Fruit fly (Drosophila melanogaster) whole organism, embryonic: ENCODE data around the gene Pi3K68D.
A peak's percentile ranks its signal among the peaks of the same experiment; 100 is the strongest.

Source experiments
- Asciz ChIP-seq: fragments of 200-800 bp; sonication (Bioruptor generic); optimal IDR thresholded peaks from 2 replicates; lab custom pipeline; 2017; ENCODE audit warnings: missing biosample characterization, mild to moderate bottlenecking, missing genetic modification characterization, missing genetic modification reagents
- Bgb ChIP-seq: fragments of 200-800 bp; sonication (Bioruptor generic); IDR thresholded peaks from 2 replicates; pipeline ENCODE4 v1.3.6; 2022; ENCODE audit warnings: missing biosample characterization, missing genetic modification characterization; ENCODE audit not compliant: partially characterized antibody
- C15 ChIP-seq: fragments of 200-800 bp; sonication (Bioruptor generic); IDR thresholded peaks from 3 replicates; pipeline ENCODE4 v1.3.6; 2022; ENCODE audit warnings: missing biosample characterization, missing genetic modification characterization
- CG12155 ChIP-seq: fragments of 200-800 bp; sonication (Bioruptor generic); optimal IDR thresholded peaks from 3 replicates; lab custom pipeline; 2016; ENCODE audit warnings: missing biosample characterization, missing genetic modification characterization
- CG12659 ChIP-seq: fragments of 200-800 bp; sonication (Bioruptor generic); optimal IDR thresholded peaks from 3 replicates; lab custom pipeline; 2017; ENCODE audit warnings: mild to moderate bottlenecking, missing biosample characterization, missing genetic modification reagents, missing genetic modification characterization
- CG13287 ChIP-seq: fragments of 200-800 bp; sonication (Bioruptor generic); IDR thresholded peaks from 2 replicates; pipeline ENCODE4 v1.3.6; 2022; ENCODE audit warnings: missing biosample characterization, missing genetic modification characterization; ENCODE audit not compliant: partially characterized antibody
- CG13296 ChIP-seq: fragments of 200-800 bp; sonication (Bioruptor generic); optimal IDR thresholded peaks from 3 replicates; lab custom pipeline; 2018; ENCODE audit warnings: missing biosample characterization, mild to moderate bottlenecking, missing genetic modification characterization
- CG13894 ChIP-seq: fragments of 200-800 bp; sonication (Bioruptor generic); optimal IDR thresholded peaks from 3 replicates; lab custom pipeline; 2018; ENCODE audit warnings: missing biosample characterization, mild to moderate bottlenecking, missing genetic modification characterization, moderate library complexity
- CG15269 ChIP-seq: fragments of 200-800 bp; sonication (Bioruptor generic); optimal IDR thresholded peaks from 2 replicates; lab custom pipeline; 2018; ENCODE audit warnings: missing biosample characterization, mild to moderate bottlenecking, missing genetic modification characterization, moderate library complexity
- CG15601 ChIP-seq: fragments of 200-800 bp; sonication (Bioruptor generic); optimal IDR thresholded peaks from 3 replicates; lab custom pipeline; 2019; ENCODE audit warnings: missing biosample characterization, mild to moderate bottlenecking, missing genetic modification characterization, moderate library complexity
- CG16863 ChIP-seq: fragments of 200-800 bp; sonication (Bioruptor generic); optimal IDR thresholded peaks from 3 replicates; lab custom pipeline; 2016; ENCODE audit warnings: missing biosample characterization, missing genetic modification characterization
- CG17361 ChIP-seq: fragments of 200-800 bp; sonication (Bioruptor generic); IDR thresholded peaks from 3 replicates; pipeline ENCODE4 v1.3.6; 2022; ENCODE audit warnings: missing biosample characterization, missing genetic modification characterization
- CG18599 ChIP-seq: fragments of 200-800 bp; sonication (Bioruptor generic); optimal IDR thresholded peaks from 3 replicates; lab custom pipeline; 2017; ENCODE audit warnings: missing biosample characterization, missing genetic modification characterization, mild to moderate bottlenecking, moderate library complexity, missing genetic modification reagents
- CG2199 ChIP-seq: fragments of 200-800 bp; sonication (Bioruptor generic); IDR thresholded peaks from 3 replicates; pipeline ENCODE4 v1.3.6; 2022; ENCODE audit warnings: missing biosample characterization, missing genetic modification characterization
- CG30431 ChIP-seq: fragments of 200-800 bp; sonication (Bioruptor generic); optimal IDR thresholded peaks from 2 replicates; lab custom pipeline; 2017; ENCODE audit warnings: missing biosample characterization, missing genetic modification characterization
- CG31224 ChIP-seq: fragments of 200-800 bp; sonication (Bioruptor generic); IDR thresholded peaks from 2 replicates; pipeline ENCODE4 v1.3.6; 2022; ENCODE audit warnings: missing biosample characterization, missing genetic modification characterization
- CG3281 ChIP-seq: fragments of 200-800 bp; sonication (Bioruptor generic); optimal IDR thresholded peaks from 3 replicates; lab custom pipeline; 2017; ENCODE audit warnings: missing biosample characterization, mild to moderate bottlenecking, missing genetic modification characterization
- CG6689 ChIP-seq: fragments of 200-800 bp; sonication (Bioruptor generic); IDR thresholded peaks from 2 replicates; pipeline ENCODE4 v1.3.6; 2022; ENCODE audit warnings: missing biosample characterization, missing genetic modification characterization
- D ChIP-seq, 2 experiments: fragments of 200-800 bp in 1 of 2; fragments of >200 bp in 1 of 2; sonication (Bioruptor generic) in 1 of 2; optimal IDR thresholded peaks; 2 replicates in 1 of 2; 3 replicates in 1 of 2; lab custom pipeline; 2017; ENCODE audit warnings: mild to moderate bottlenecking in 1 of 2, missing biosample characterization in 1 of 2, missing genetic modification characterization in 1 of 2, missing genetic modification reagents in 1 of 2
- E2f1 ChIP-seq: fragments of 200-800 bp; sonication (Bioruptor generic); IDR thresholded peaks from 2 replicates; pipeline ENCODE4 v1.3.6; 2022; ENCODE audit warnings: missing biosample characterization, missing genetic modification characterization
- Fer2 ChIP-seq: fragments of 200-800 bp; sonication (Bioruptor generic); optimal IDR thresholded peaks from 2 replicates; lab custom pipeline; 2018; ENCODE audit warnings: missing biosample characterization, mild to moderate bottlenecking, missing genetic modification characterization, moderate library complexity
- Hr51 ChIP-seq, 2 experiments: fragments of 200-800 bp; sonication (Bioruptor generic); optimal IDR thresholded peaks; 2 replicates in 1 of 2; 3 replicates in 1 of 2; lab custom pipeline; 2016 to 2018; ENCODE audit warnings: missing biosample characterization in 2 of 2, missing genetic modification characterization in 2 of 2, mild to moderate bottlenecking in 1 of 2, moderate library complexity in 1 of 2
- MBD-R2 ChIP-seq: fragments of 200-800 bp; sonication (Bioruptor generic); IDR thresholded peaks from 2 replicates; pipeline ENCODE4 v1.3.6; 2022; ENCODE audit warnings: missing biosample characterization, missing genetic modification characterization
- Med ChIP-seq: fragments of 200-800 bp; sonication (Bioruptor generic); peaks from one replicate; lab custom pipeline; 2016; ENCODE audit warnings: missing biosample characterization, missing genetic modification characterization, mild to moderate bottlenecking, inconsistent platforms, moderate library complexity
- Mes4 ChIP-seq: fragments of 200-800 bp; sonication (Bioruptor generic); optimal IDR thresholded peaks from 2 replicates; lab custom pipeline; 2016; ENCODE audit warnings: missing biosample characterization, missing genetic modification characterization
- Myb ChIP-seq: fragments of 200-800 bp; sonication (Bioruptor generic); optimal IDR thresholded peaks from 2 replicates; lab custom pipeline; 2016; ENCODE audit warnings: missing biosample characterization, missing genetic modification characterization
- NFAT ChIP-seq: fragments of 200-800 bp; sonication (Bioruptor generic); IDR thresholded peaks from 2 replicates; pipeline ENCODE4 v1.3.6; 2022; ENCODE audit warnings: missing biosample characterization, missing genetic modification characterization
- Opbp ChIP-seq: fragments of 200-800 bp; sonication (Bioruptor generic); IDR thresholded peaks from 3 replicates; pipeline ENCODE4 v1.3.6; 2022; ENCODE audit warnings: missing biosample characterization, missing genetic modification characterization; ENCODE audit not compliant: partially characterized antibody
- PHDP ChIP-seq: fragments of 200-800 bp; sonication (Bioruptor generic); optimal IDR thresholded peaks from 3 replicates; lab custom pipeline; 2018; ENCODE audit warnings: missing biosample characterization, mild to moderate bottlenecking, missing genetic modification characterization, moderate library complexity
- Spps ChIP-seq: fragments of 200-800 bp; sonication (Bioruptor generic); optimal IDR thresholded peaks from 2 replicates; lab custom pipeline; 2018; ENCODE audit warnings: missing biosample characterization, mild to moderate bottlenecking, missing genetic modification characterization
- Trl ChIP-seq, 3 experiments: fragments of >200 bp in 2 of 3; fragments of 200-800 bp in 1 of 3; sonication (Bioruptor generic) in 1 of 3; optimal IDR thresholded peaks; 2 replicates in 1 of 3; 3 replicates in 2 of 3; lab custom pipeline; 2016 to 2017; ENCODE audit warnings: missing biosample characterization in 1 of 3, missing genetic modification characterization in 1 of 3
- ap ChIP-seq: fragments of 200-800 bp; sonication (Bioruptor generic); IDR thresholded peaks from 2 replicates; pipeline ENCODE4 v1.3.6; 2022; ENCODE audit warnings: missing biosample characterization, missing genetic modification characterization
- cg ChIP-seq: fragments of 200-800 bp; sonication (Bioruptor generic); optimal IDR thresholded peaks from 3 replicates; lab custom pipeline; 2019; ENCODE audit warnings: missing biosample characterization, mild to moderate bottlenecking, missing genetic modification characterization, moderate library complexity
- chif ChIP-seq, 2 experiments: fragments of 200-800 bp; sonication (Bioruptor generic); optimal IDR thresholded peaks; 3 replicates each; lab custom pipeline; 2016; ENCODE audit warnings: missing biosample characterization in 2 of 2, missing genetic modification characterization in 2 of 2
- chinmo ChIP-seq: fragments of 200-800 bp; sonication (Bioruptor generic); IDR thresholded peaks from 4 replicates; pipeline ENCODE4 v1.3.6; 2022; ENCODE audit warnings: missing biosample characterization, missing genetic modification characterization; ENCODE audit not compliant: partially characterized antibody
- ci ChIP-seq: fragments of 200-800 bp; sonication (Bioruptor generic); IDR thresholded peaks from 3 replicates; pipeline ENCODE4 v1.3.6; 2022; ENCODE audit warnings: missing biosample characterization, missing genetic modification characterization
- crc ChIP-seq: fragments of 200-800 bp; sonication (Bioruptor generic); optimal IDR thresholded peaks from 2 replicates; lab custom pipeline; 2016; ENCODE audit warnings: missing biosample characterization, missing genetic modification characterization
- crol ChIP-seq: fragments of 200-800 bp; sonication (Bioruptor generic); IDR thresholded peaks from 2 replicates; pipeline ENCODE4 v1.3.6; 2022; ENCODE audit warnings: missing biosample characterization, missing genetic modification characterization
- disco-r ChIP-seq: fragments of 200-800 bp; sonication (Bioruptor generic); optimal IDR thresholded peaks from 2 replicates; lab custom pipeline; 2016; ENCODE audit warnings: missing biosample characterization, missing genetic modification characterization
- fru ChIP-seq: fragments of >200 bp; optimal IDR thresholded peaks from 2 replicates; lab custom pipeline; 2017
- gsb-n ChIP-seq: fragments of 200-800 bp; sonication (Bioruptor generic); optimal IDR thresholded peaks from 3 replicates; lab custom pipeline; 2018; ENCODE audit warnings: missing biosample characterization, mild to moderate bottlenecking, missing genetic modification characterization
- insv ChIP-seq, 2 experiments: fragments of 200-800 bp; sonication (Bioruptor generic); optimal IDR thresholded peaks; 3 replicates each; lab custom pipeline; 2016 to 2018; ENCODE audit warnings: missing biosample characterization in 2 of 2, missing genetic modification characterization in 2 of 2
- knrl ChIP-seq: fragments of 200-800 bp; sonication (Bioruptor generic); IDR thresholded peaks from 3 replicates; pipeline ENCODE4 v1.3.6; 2022; ENCODE audit warnings: missing biosample characterization, missing genetic modification characterization; ENCODE audit not compliant: partially characterized antibody
- pnt ChIP-seq: fragments of 200-800 bp; sonication (Bioruptor generic); optimal IDR thresholded peaks from 3 replicates; lab custom pipeline; 2016; ENCODE audit warnings: missing biosample characterization, missing genetic modification characterization
- row ChIP-seq: fragments of 200-800 bp; sonication (Bioruptor generic); IDR thresholded peaks from 3 replicates; pipeline ENCODE4 v1.3.6; 2022; ENCODE audit warnings: missing biosample characterization, missing genetic modification characterization
- seq ChIP-seq: fragments of 200-800 bp; sonication (Bioruptor generic); IDR thresholded peaks from 2 replicates; pipeline ENCODE4 v1.3.6; 2022; ENCODE audit warnings: missing biosample characterization, missing genetic modification characterization
- sna ChIP-seq: fragments of 200-800 bp; sonication (Bioruptor generic); IDR thresholded peaks from 2 replicates; pipeline ENCODE4 v1.3.6; 2022; ENCODE audit warnings: missing biosample characterization, missing genetic modification characterization; ENCODE audit not compliant: partially characterized antibody
- twi ChIP-seq: fragments of 200-800 bp; optimal IDR thresholded peaks from 2 replicates; lab custom pipeline; 2019; ENCODE audit warnings: missing biosample characterization, mild to moderate bottlenecking, missing genetic modification characterization, moderate library complexity

Pi3K68D gene

dm6 chr3L:11765695-11766232 lies 24.0 kb downstream of the Pi3K68D start, which contains the start of gene loaf (continued):
- TF ChIP-seq NFAT (no peak), insv (GFP tag; optimal IDR thresholded peaks at IDR 0.05; lab: Kevin White, UChicago) (no peak), disco-r (no peak), CG6689 (GFP tag; lab: Robert Waterston, UW) (0 out of 2 replicates have a peak, but pooled peaks have one; percentile 8), pnt (GFP tag; lab: Kevin White, UChicago) (no peak), CG13296 (GFP tag; lab: Kevin White, UChicago) (no peak), Trl (optimal IDR thresholded peaks at IDR 0.05; lab: Kevin White, UChicago) (no peak), Trl (GFP tag; optimal IDR thresholded peaks at IDR 0.05; lab: Kevin White, UChicago) (no peak), MBD-R2 (0 out of 2 replicates have a peak, but pooled peaks have one; percentile 20), CG12155 (GFP tag; lab: Kevin White, UChicago) (peak; percentile 97), Med (GFP tag; lab: Kevin White, UChicago) (peak; percentile 68), Opbp (GFP tag; lab: Robert Waterston, UW) (0 out of 3 replicates have a peak, but pooled peaks have one; percentile 28), row (GFP tag; lab: Robert Waterston, UW) (0 out of 3 replicates have a peak, but pooled peaks have one; percentile 9), ap (GFP tag; lab: Robert Waterston, UW) (no peak), knrl (GFP tag; lab: Robert Waterston, UW) (no peak; the same call in 2 of the 3 replicates), fru (lab: Kevin White, UChicago) (peak; percentile 3), Mes4 (GFP tag; lab: Kevin White, UChicago) (no peak), sna (GFP tag; lab: Robert Waterston, UW) (peak; percentile 29; the same call in 1 of the 2 replicates), gsb-n (tag; lab: Kevin White, UChicago) (no peak), Fer2 (tag; lab: Kevin White, UChicago) (no peak), CG30431 (GFP tag; lab: Kevin White, UChicago) (no peak), CG16863 (GFP tag; lab: Kevin White, UChicago) (no peak), ci (GFP tag; lab: Robert Waterston, UW) (no peak), chinmo (GFP tag; lab: Robert Waterston, UW) (0 out of 4 replicates have a peak, but pooled peaks have one; percentile 54), chif (GFP tag; optimal IDR thresholded peaks at IDR 0.05; lab: Kevin White, UChicago) (no peak), Spps (no peak), CG3281 (GFP tag; lab: Kevin White, UChicago) (no peak), twi (tag; lab: Kevin White, UChicago) (no peak), CG13287 (peak; percentile 49; the same call in 1 of the 2 replicates), seq (GFP tag; lab: Robert Waterston, UW) (peak; percentile 83), CG15269 (no peak), CG2199 (GFP tag; lab: Robert Waterston, UW) (no peak), C15 (GFP tag; lab: Robert Waterston, UW) (0 out of 3 replicates have a peak, but pooled peaks have one; percentile 8)

DNA sequence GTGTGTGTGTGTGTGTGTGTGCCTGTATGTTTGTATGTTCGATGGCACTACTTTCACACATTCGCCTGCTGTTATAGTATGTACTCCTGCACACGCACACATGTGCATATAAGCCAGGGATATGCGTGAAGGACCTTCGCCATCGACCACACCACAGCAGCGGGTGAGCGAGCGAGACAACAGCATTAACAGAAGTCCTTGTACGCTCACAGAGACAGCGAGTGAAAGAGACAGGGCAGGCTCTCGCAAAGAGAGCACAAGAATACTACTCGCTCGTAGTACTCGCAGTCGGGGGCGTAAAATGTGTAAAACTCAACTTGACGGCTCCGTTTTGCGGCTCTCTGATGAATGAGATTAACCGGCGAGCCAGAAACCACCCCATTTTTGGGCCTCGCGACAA lies 24.9 kb downstream of the Pi3K68D start:
- TF ChIP-seq CG12659 (no peak), MBD-R2 (no peak), CG13894 (tag; lab: Kevin White, UChicago) (peak; percentile 10), E2f1 (GFP tag; lab: Robert Waterston, UW) (no peak), crc (GFP tag; lab: Kevin White, UChicago) (no peak), twi (tag; lab: Kevin White, UChicago) (peak; percentile 68), Myb (no peak), Bgb (GFP tag; lab: Robert Waterston, UW) (peak; percentile 17; the same call in 1 of the 2 replicates), PHDP (no peak), D (optimal IDR thresholded peaks at IDR 0.05; lab: Kevin White, UChicago) (peak; percentile 67), D (GFP tag; optimal IDR thresholded peaks at IDR 0.05; lab: Kevin White, UChicago) (no peak), cg (GFP tag; lab: Kevin White, UChicago) (peak; percentile 77), CG15601 (tag; lab: Kevin White, UChicago) (no peak), CG17361 (GFP tag; lab: Robert Waterston, UW) (no peak), CG6689 (GFP tag; lab: Robert Waterston, UW) (no peak), Hr51 (GFP tag; optimal IDR thresholded peaks at IDR 0.05; lab: Kevin White, UChicago) (no peak), Med (GFP tag; lab: Kevin White, UChicago) (peak; percentile 27), CG31224 (no peak), CG18599 (GFP tag; lab: Kevin White, UChicago) (peak; percentile 22), seq (GFP tag; lab: Robert Waterston, UW) (peak; percentile 77), Asciz (no peak), crol (GFP tag; lab: Robert Waterston, UW) (peak; percentile 44; the same call in 1 of the 2 replicates)
